Worm (Caenorhabditis elegans) whole organism, L2 larva: ENCODE data around the gene F10C2.3.

ENCODE experiments used
- elt-1 ChIP-seq: fragments of 150-350 bp; optimal IDR thresholded peaks from 2 replicates; lab custom pipeline; 2014; ENCODE audit warnings: missing biosample characterization, missing genetic modification characterization
- elt-3 ChIP-seq: sonication (generic microtip); optimal IDR thresholded peaks from 2 replicates; lab custom pipeline; 2017; ENCODE audit warnings: missing biosample characterization, missing genetic modification characterization
- lin-39 ChIP-seq: fragments of 150-350 bp; optimal IDR thresholded peaks from 2 replicates; lab custom pipeline; 2014; ENCODE audit warnings: missing biosample characterization, missing genetic modification reagents, missing genetic modification characterization
- lsy-2 ChIP-seq, 2 experiments: fragments of 150-350 bp in 1 of 2; sonication (generic microtip) in 1 of 2; optimal IDR thresholded peaks; 2 replicates each; lab custom pipeline; 2014 to 2017; ENCODE audit warnings: missing biosample characterization in 2 of 2, missing genetic modification characterization in 2 of 2
- nhr-11 ChIP-seq: fragments of 150-350 bp; optimal IDR thresholded peaks from 2 replicates; lab custom pipeline; 2014; ENCODE audit warnings: missing biosample characterization, missing genetic modification characterization
- nhr-237 ChIP-seq: fragments of 150-350 bp; optimal IDR thresholded peaks from 2 replicates; lab custom pipeline; 2014; ENCODE audit warnings: missing biosample characterization, missing genetic modification characterization
- nhr-77 ChIP-seq: fragments of 150-350 bp; optimal IDR thresholded peaks from 2 replicates; lab custom pipeline; 2014; ENCODE audit warnings: missing biosample characterization, missing genetic modification characterization
- sem-4 ChIP-seq: fragments of 150-350 bp; optimal IDR thresholded peaks from 2 replicates; lab custom pipeline; 2014; ENCODE audit warnings: missing biosample characterization, missing genetic modification reagents, missing genetic modification characterization
- skn-1 ChIP-seq: sonication (generic microtip); optimal IDR thresholded peaks from 2 replicates; lab custom pipeline; 2017; ENCODE audit warnings: missing biosample characterization, missing genetic modification characterization
- snpc-4 ChIP-seq: fragments of 150-350 bp; optimal IDR thresholded peaks from 2 replicates; lab custom pipeline; 2014; ENCODE audit warnings: missing biosample characterization, missing genetic modification characterization
- unc-39 ChIP-seq: fragments of 150-350 bp; optimal IDR thresholded peaks from 2 replicates; lab custom pipeline; 2014; ENCODE audit warnings: missing biosample characterization, missing genetic modification characterization
- unc-62 ChIP-seq: fragments of 150-350 bp; optimal IDR thresholded peaks from 2 replicates; lab custom pipeline; 2014; ENCODE audit warnings: missing biosample characterization, missing genetic modification reagents, missing genetic modification characterization

DNA sequence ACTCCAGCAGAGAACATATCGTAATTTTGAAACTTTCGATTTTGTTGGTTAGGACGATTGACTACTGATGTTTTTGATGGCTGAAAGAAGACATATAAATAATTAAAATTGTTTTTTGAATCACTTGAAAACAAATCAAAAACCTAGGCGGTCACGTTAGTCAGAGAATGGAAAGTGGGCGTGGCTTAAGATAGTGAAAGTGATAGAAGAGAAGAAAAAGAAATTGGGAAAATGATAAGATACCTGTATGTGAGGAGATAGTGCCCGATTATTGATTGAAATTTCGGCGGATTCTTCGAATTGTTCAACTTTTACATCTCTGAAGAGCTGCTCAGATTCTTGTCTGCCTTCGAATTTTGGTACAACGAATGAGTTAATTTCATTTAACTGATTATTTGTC, 8.4 kb upstream of the F10C2.3 start:
- TF ChIP-seq elt-3 (no peak), unc-62 (no peak), lsy-2 (tag; optimal IDR thresholded peaks at IDR 0.05; lab: Kevin White, UChicago) (no peak), nhr-11 (tag; lab: Kevin White, UChicago) (no peak), elt-1 (tag; lab: Kevin White, UChicago) (no peak), nhr-77 (tag; lab: Kevin White, UChicago) (no peak), lin-39 (no peak), sem-4 (no peak), unc-39 (tag; lab: Kevin White, UChicago) (no peak), nhr-237 (no peak), snpc-4 (tag; lab: Kevin White, UChicago) (no peak), skn-1 (tag; lab: Kevin White, UChicago) (no peak)
